Fruit fly (Drosophila melanogaster) S2 (cell line): ENCODE data around the gene Imp.

ENCODE experiments used
- CG8478 ChIP-seq: fragments of >200 bp; optimal IDR thresholded peaks from 2 replicates; lab custom pipeline; 2018
- CTCF ChIP-seq, 2 experiments: fragments of >200 bp; optimal IDR thresholded peaks; 2 replicates each; lab custom pipeline; 2018

DNA sequence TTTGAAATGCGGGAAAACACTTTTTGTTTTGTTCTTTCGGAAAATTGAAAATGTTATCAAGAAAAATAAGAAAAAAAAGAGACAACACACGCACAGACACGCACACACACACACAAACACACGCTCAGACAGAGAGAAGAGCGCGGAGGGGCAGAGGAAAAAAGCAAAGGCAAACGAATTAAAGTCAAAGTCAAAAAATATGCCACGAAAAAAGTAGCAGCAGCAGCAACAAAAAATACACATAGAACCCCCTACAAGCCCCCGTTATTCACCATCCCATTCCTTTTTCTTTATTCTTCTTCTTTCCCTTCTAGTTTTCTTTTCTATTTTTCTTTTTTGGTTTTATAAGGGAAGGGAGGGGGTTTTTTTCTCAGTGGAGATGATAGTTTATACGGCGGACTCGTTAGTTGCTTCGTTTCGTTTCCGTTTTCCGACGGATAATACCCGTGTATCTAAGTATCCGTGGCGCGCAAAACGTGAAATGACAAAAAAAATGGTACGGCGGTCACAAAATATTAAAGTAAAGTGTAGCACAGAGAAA lies 9.2 kb downstream of the Imp start:
- TF ChIP-seq CG8478 (no peak), CTCF (optimal IDR thresholded peaks at IDR 0.05; lab: Kevin White, UChicago) (no peak)
